Fruit fly (Drosophila melanogaster): ENCODE results near the gene PTPMT1.

PTPMT1 gene

DNA sequence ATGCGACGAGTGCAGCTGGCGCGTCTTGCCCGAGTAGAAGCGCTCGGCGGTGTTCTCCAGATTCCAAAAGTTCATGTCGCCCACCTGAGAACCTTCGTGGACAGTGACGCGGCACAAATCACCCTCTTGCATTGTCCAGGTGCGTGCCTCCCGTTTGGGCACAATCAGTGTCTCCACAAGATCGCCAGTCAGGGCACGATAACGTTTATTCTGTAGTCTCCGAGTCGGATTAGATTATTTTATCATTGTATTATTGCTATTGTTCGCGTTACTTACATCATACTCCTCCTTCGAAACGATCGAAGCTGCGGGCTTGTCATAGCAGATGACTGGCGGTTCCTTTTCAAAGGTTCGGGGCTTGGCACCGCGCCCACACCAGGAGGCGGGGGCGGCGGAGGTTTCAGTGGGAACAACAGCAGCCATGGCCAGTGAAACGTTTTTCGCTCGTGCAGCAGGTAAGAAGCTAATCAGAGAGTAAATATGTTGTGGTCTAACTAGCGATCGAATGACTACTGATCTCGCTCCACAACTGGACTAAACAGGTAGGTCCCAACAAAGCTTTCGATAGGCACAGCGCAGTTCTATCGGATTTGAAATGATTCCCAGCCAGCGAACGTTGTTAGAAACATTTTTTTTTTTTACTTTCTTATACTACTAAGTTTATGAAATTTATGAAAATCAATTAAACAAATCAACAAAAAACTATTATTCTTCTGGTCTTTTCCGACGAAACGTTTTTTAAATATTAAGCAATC lies 15.6 kb downstream of the PTPMT1 start, which contains the start of gene CG10208 (continued):
- TF ChIP-seq CG6854 (GFP tag; optimal IDR thresholded peaks at IDR 0.05) (no peak), mirr (GFP tag; optimal IDR thresholded peaks at IDR 0.05) (no peak), CG13287 (GFP tag; IDR thresholded peaks at IDR 0.05; ENCODE audit: partially characterized antibody) (peak; percentile 30; the same call in 1 of the 2 replicates), HmgZ (tag; optimal IDR thresholded peaks at IDR 0.05) (peak; percentile 3), da (GFP tag; optimal IDR thresholded peaks at IDR 0.05) (no peak), cas (GFP tag; IDR thresholded peaks at IDR 0.05) (no peak), CG4730 (GFP tag; IDR thresholded peaks at IDR 0.05) (no peak), Dp (GFP tag; optimal IDR thresholded peaks at IDR 0.05) (peak; percentile 59), CG3407 (GFP tag; optimal IDR thresholded peaks at IDR 0.05) (no peak), pzg (GFP tag; optimal IDR thresholded peaks at IDR 0.05) (peak; percentile 18), Pdp1 (GFP tag; optimal IDR thresholded peaks at IDR 0.05) (peak in 1 of 2 experiments; percentile 64), CG4617 (GFP tag; optimal IDR thresholded peaks at IDR 0.05; ENCODE audit: borderline replicate concordance) (no peak), bsh (GFP tag; optimal IDR thresholded peaks at IDR 0.05) (no peak), lilli (GFP tag; optimal IDR thresholded peaks at IDR 0.05) (no peak), trem (tag; optimal IDR thresholded peaks at IDR 0.05) (no peak), CG6813 (GFP tag; optimal IDR thresholded peaks at IDR 0.05) (no peak), sqz (GFP tag; optimal IDR thresholded peaks at IDR 0.05) (no peak), slbo (GFP tag; IDR thresholded peaks at IDR 0.05) (peak; percentile 31; the same call in 1 of the 2 replicates), CG15514 (GFP tag; optimal IDR thresholded peaks at IDR 0.05) (peak; percentile 37), kah (GFP tag; optimal IDR thresholded peaks at IDR 0.05) (no peak), ken (GFP tag; IDR thresholded peaks at IDR 0.05) (no peak), CG12942 (GFP tag; optimal IDR thresholded peaks at IDR 0.05) (no peak), Abd-B (GFP tag; optimal IDR thresholded peaks at IDR 0.05) (no peak), CG3838 (GFP tag; optimal IDR thresholded peaks at IDR 0.05) (no peak), CG7372 (GFP tag; IDR thresholded peaks at IDR 0.05) (no peak), CG13424 (tag; optimal IDR thresholded peaks at IDR 0.05) (no peak), CG10654 (GFP tag; optimal IDR thresholded peaks at IDR 0.05) (no peak), nerfin-2 (GFP tag; IDR thresholded peaks at IDR 0.05; ENCODE audit: partially characterized antibody) (no peak), Atf3 (GFP tag; optimal IDR thresholded peaks at IDR 0.05) (no peak), CG7839 (tag; optimal IDR thresholded peaks at IDR 0.05) (no peak), gsb-n (tag; optimal IDR thresholded peaks at IDR 0.05) (no peak), CG12744 (GFP tag; optimal IDR thresholded peaks at IDR 0.05) (no peak), Nf-YA (GFP tag; IDR thresholded peaks at IDR 0.05) (no peak), Usf (GFP tag; optimal IDR thresholded peaks at IDR 0.05) (no peak), dmrt99B (tag; optimal IDR thresholded peaks at IDR 0.05) (no peak), CG6272 (GFP tag; IDR thresholded peaks at IDR 0.05) (no peak), CG8478 (optimal IDR thresholded peaks at IDR 0.05) (no peak), sr (GFP tag; IDR thresholded peaks at IDR 0.05) (0 out of 3 replicates have a peak, but pooled peaks have one; percentile 36), gro (GFP tag; optimal IDR thresholded peaks at IDR 0.05) (no peak), croc (GFP tag; conservative IDR thresholded peaks at IDR 0.05) (no peak), CG14441 (GFP tag; IDR thresholded peaks at IDR 0.05) (no peak)
